Worm (Caenorhabditis elegans): Measurements from ENCODE around the gene W08G11.3.

ce11 chrV:16376430-16376948 is 9.0 kb downstream of the W08G11.3 start:
- TF ChIP-seq snpc-4 (tag; optimal IDR thresholded peaks at IDR 0.05) (no peak), unc-62 (GFP tag; optimal IDR thresholded peaks at IDR 0.05) (no peak), skn-1 (tag; optimal IDR thresholded peaks at IDR 0.05) (no peak), pqm-1 (tag; optimal IDR thresholded peaks at IDR 0.05) (no peak)

All from whole organism, L3 larva.